Fruit fly (Drosophila melanogaster) S2 (cell line): ENCODE measurements around the gene CG32812.
A peak's percentile ranks its signal among the peaks of the same experiment; 100 is the strongest.

Source experiments
- CG8478 ChIP-seq: fragments of >200 bp; optimal IDR thresholded peaks from 2 replicates; lab custom pipeline; 2018
- CTCF ChIP-seq, 2 experiments: fragments of >200 bp; optimal IDR thresholded peaks; 2 replicates each; lab custom pipeline; 2018

The CG32812 gene

dm6 chrX:1270183-1270582 is 16.9 kb upstream of the CG32812 start:
- TF ChIP-seq CTCF (optimal IDR thresholded peaks at IDR 0.05; lab: Kevin White, UChicago) (no peak), CG8478 (no peak)

- TF ChIP-seq CG8478 (no peak), CTCF (optimal IDR thresholded peaks at IDR 0.05; lab: Kevin White, UChicago) (no peak)
Measured at dm6 chrX:1270655-1271054, 16.4 kb upstream of the CG32812 start.

- TF ChIP-seq CG8478 (no peak), CTCF (optimal IDR thresholded peaks at IDR 0.05; lab: Kevin White, UChicago) (no peak)
Measured at dm6 chrX:1271080-1271479, 16.0 kb upstream of the CG32812 start.

dm6 chrX:1272848-1273247 is 14.2 kb upstream of the CG32812 start:
- TF ChIP-seq CG8478 (no peak), CTCF (optimal IDR thresholded peaks at IDR 0.05; lab: Kevin White, UChicago) (no peak)

- TF ChIP-seq CG8478 (no peak), CTCF (optimal IDR thresholded peaks at IDR 0.05; lab: Kevin White, UChicago) (no peak)
Measured at dm6 chrX:1275018-1275820, 11.9 kb upstream of the CG32812 start, which contains the start of gene Atf3. Atf3 (minus strand) TSS chrX:1275284.

- TF ChIP-seq CG8478 (no peak), CTCF (optimal IDR thresholded peaks at IDR 0.05; lab: Kevin White, UChicago) (no peak)
Measured at dm6 chrX:1276047-1276756, 10.9 kb upstream of the CG32812 start.

dm6 chrX:1276757-1277527 is 10.1 kb upstream of the CG32812 start:
- TF ChIP-seq CG8478 (no peak), CTCF (optimal IDR thresholded peaks at IDR 0.05; lab: Kevin White, UChicago) (no peak)

- TF ChIP-seq CG8478 (no peak), CTCF (optimal IDR thresholded peaks at IDR 0.05; lab: Kevin White, UChicago) (no peak)
Measured at dm6 chrX:1277528-1277883, 9.6 kb upstream of the CG32812 start.

- TF ChIP-seq CTCF (optimal IDR thresholded peaks at IDR 0.05; lab: Kevin White, UChicago) (no peak), CG8478 (no peak)
Measured at dm6 chrX:1278825-1279643, 8.1 kb upstream of the CG32812 start.

- TF ChIP-seq CG8478 = no peak
- no peak for TF ChIP-seq CTCF (optimal IDR thresholded peaks at IDR 0.05; lab: Kevin White, UChicago)
Measured at dm6 chrX:1282433-1282832, 4.7 kb upstream of the CG32812 start.

- TF ChIP-seq CG8478 (no peak), CTCF (optimal IDR thresholded peaks at IDR 0.05; lab: Kevin White, UChicago) (no peak)
Measured at dm6 chrX:1282953-1283568, 4.0 kb upstream of the CG32812 start.

dm6 chrX:1284238-1284637 is 2.9 kb upstream of the CG32812 start:
- no peak for TF ChIP-seq CG8478
- no peak for TF ChIP-seq CTCF (optimal IDR thresholded peaks at IDR 0.05; lab: Kevin White, UChicago)

dm6 chrX:1285273-1285672 is 1.8 kb upstream of the CG32812 start:
- TF ChIP-seq CTCF (optimal IDR thresholded peaks at IDR 0.05; lab: Kevin White, UChicago) (no peak), CG8478 (no peak)

- TF ChIP-seq CG8478 = no peak
- TF ChIP-seq CTCF (optimal IDR thresholded peaks at IDR 0.05; lab: Kevin White, UChicago) = peak; percentile 61 to 70
Measured at dm6 chrX:1286136-1286535, 954 bp upstream of the CG32812 start.
